Worm (Caenorhabditis elegans) whole organism, L4 larva: ENCODE measurements around the gene mdl-1.

Experiments
- D1046.2 ChIP-seq: fragments of 200-800 bp; sonication (Bioruptor generic); IDR thresholded peaks from 2 replicates; pipeline ENCODE4 v1.3.6; 2022; ENCODE audit warnings: missing genetic modification characterization, missing compliant biosample characterization
- F10B5.3 ChIP-seq: sonication (generic microtip); optimal IDR thresholded peaks from 2 replicates; lab custom pipeline; 2016; ENCODE audit warnings: mild to moderate bottlenecking, missing genetic modification characterization, missing compliant biosample characterization
- R02D3.7 ChIP-seq: fragments of 150-350 bp; sonication (generic microtip); optimal IDR thresholded peaks from 3 replicates; lab custom pipeline; 2014; ENCODE audit warnings: missing biosample characterization, missing genetic modification characterization
- T20F7.1 ChIP-seq: fragments of 200-800 bp; sonication (Bioruptor generic); optimal IDR thresholded peaks from 2 replicates; lab custom pipeline; 2018; ENCODE audit warnings: mild to moderate bottlenecking, missing genetic modification characterization, missing compliant biosample characterization
- T26A8.4 ChIP-seq: fragments of 200-800 bp; sonication (Bioruptor generic); IDR thresholded peaks from 2 replicates; pipeline ENCODE4 v1.3.6; 2022; ENCODE audit warnings: missing genetic modification characterization, missing compliant biosample characterization
- Y48G9A.11 ChIP-seq: fragments of 200-800 bp; sonication (Bioruptor generic); IDR thresholded peaks from 2 replicates; pipeline ENCODE4 v1.3.6; 2022; ENCODE audit warnings: missing genetic modification reagents, missing genetic modification characterization, missing compliant biosample characterization
- cey-2 ChIP-seq: sonication (generic microtip); optimal IDR thresholded peaks from 3 replicates; lab custom pipeline; 2017; ENCODE audit warnings: missing genetic modification characterization, mild to moderate bottlenecking, missing compliant biosample characterization, antibody characterized with exemption, borderline replicate concordance; ENCODE audit not compliant: insufficient read depth
- daf-12 ChIP-seq: fragments of 150-350 bp; optimal IDR thresholded peaks from 2 replicates; lab custom pipeline; 2014; ENCODE audit warnings: missing biosample characterization, missing genetic modification reagents, missing genetic modification characterization
- daf-16 ChIP-seq, 3 experiments: sonication (generic microtip); optimal IDR thresholded peaks; 2 replicates each; lab custom pipeline; 2016 to 2017; ENCODE audit warnings: missing genetic modification characterization in 3 of 3, missing genetic modification reagents in 3 of 3, mild to moderate bottlenecking in 2 of 3, missing compliant biosample characterization in 2 of 3, missing biosample characterization in 1 of 3, moderate library complexity in 1 of 3
- daf-8 ChIP-seq: fragments of 200-800 bp; sonication (Bioruptor generic); IDR thresholded peaks from 2 replicates; pipeline ENCODE4 v1.3.6; 2022; ENCODE audit warnings: missing genetic modification characterization, missing compliant biosample characterization
- dmd-6 ChIP-seq: fragments of 200-800 bp; sonication (Bioruptor generic); IDR thresholded peaks from 2 replicates; pipeline ENCODE4 v1.3.6; 2022; ENCODE audit warnings: missing genetic modification reagents, missing genetic modification characterization, missing compliant biosample characterization
- dmd-8 ChIP-seq: fragments of 200-800 bp; sonication (Bioruptor generic); IDR thresholded peaks from 2 replicates; pipeline ENCODE4 v1.3.6; 2022; ENCODE audit warnings: missing genetic modification characterization, missing compliant biosample characterization
- dpl-1 ChIP-seq: fragments of 150-350 bp; optimal IDR thresholded peaks from 2 replicates; lab custom pipeline; 2014; ENCODE audit warnings: missing biosample characterization, missing genetic modification reagents, missing genetic modification characterization
- dve-1 ChIP-seq: sonication (generic microtip); optimal IDR thresholded peaks from 2 replicates; lab custom pipeline; 2017; ENCODE audit warnings: antibody characterized with exemption, mild to moderate bottlenecking, missing genetic modification characterization, missing compliant biosample characterization; ENCODE audit not compliant: insufficient read depth
- egl-27 ChIP-seq: sonication (generic microtip); optimal IDR thresholded peaks from 3 replicates; lab custom pipeline; 2017; ENCODE audit warnings: missing biosample characterization, missing genetic modification reagents, missing genetic modification characterization
- hlh-11 ChIP-seq: fragments of 200-800 bp; sonication (Bioruptor generic); optimal IDR thresholded peaks from 2 replicates; lab custom pipeline; 2018; ENCODE audit warnings: mild to moderate bottlenecking, missing genetic modification characterization, missing compliant biosample characterization
- hmg-1.1 ChIP-seq: fragments of 200-800 bp; sonication (Bioruptor generic); IDR thresholded peaks from 2 replicates; pipeline ENCODE4 v1.3.6; 2022; ENCODE audit warnings: missing genetic modification reagents, missing genetic modification characterization, missing compliant biosample characterization
- jun-1 ChIP-seq: fragments of 150-350 bp; optimal IDR thresholded peaks from 2 replicates; lab custom pipeline; 2014; ENCODE audit warnings: missing biosample characterization, missing genetic modification reagents, missing genetic modification characterization
- lin-15B ChIP-seq: fragments of 150-350 bp; sonication (generic microtip); optimal IDR thresholded peaks from 3 replicates; lab custom pipeline; 2014; ENCODE audit warnings: missing biosample characterization, missing genetic modification characterization
- lin-39 ChIP-seq: fragments of 150-350 bp; optimal IDR thresholded peaks from 2 replicates; lab custom pipeline; 2014; ENCODE audit warnings: missing biosample characterization, missing genetic modification reagents, missing genetic modification characterization
- lir-3 ChIP-seq: sonication (generic microtip); optimal IDR thresholded peaks from 2 replicates; lab custom pipeline; 2016; ENCODE audit warnings: mild to moderate bottlenecking, missing genetic modification characterization, missing compliant biosample characterization
- mdt-29 ChIP-seq: fragments of 200-800 bp; sonication (Bioruptor generic); IDR thresholded peaks from 2 replicates; pipeline ENCODE4 v1.3.6; 2022; ENCODE audit warnings: missing genetic modification reagents, missing genetic modification characterization, missing compliant biosample characterization
- mep-1 ChIP-seq: fragments of 150-350 bp; sonication (generic microtip); optimal IDR thresholded peaks from 3 replicates; lab custom pipeline; 2014; ENCODE audit warnings: missing biosample characterization, missing genetic modification characterization
- nhr-10 ChIP-seq: fragments of 150-350 bp; optimal IDR thresholded peaks from 2 replicates; lab custom pipeline; 2014; ENCODE audit warnings: missing biosample characterization, missing genetic modification characterization
- nhr-237 ChIP-seq: sonication (generic microtip); optimal IDR thresholded peaks from 2 replicates; lab custom pipeline; 2017; ENCODE audit warnings: missing biosample characterization, missing genetic modification characterization
- nhr-28 ChIP-seq: fragments of 150-350 bp; optimal IDR thresholded peaks from 2 replicates; lab custom pipeline; 2014; ENCODE audit warnings: missing biosample characterization, missing genetic modification characterization
- nhr-41 ChIP-seq: fragments of 200-800 bp; sonication (Bioruptor generic); IDR thresholded peaks from 2 replicates; pipeline ENCODE4 v1.3.6; 2022; ENCODE audit warnings: missing genetic modification reagents, missing genetic modification characterization, missing compliant biosample characterization
- nhr-42 ChIP-seq: fragments of 200-800 bp; sonication (Bioruptor generic); IDR thresholded peaks from 2 replicates; pipeline ENCODE4 v1.3.6; 2022; ENCODE audit warnings: missing genetic modification characterization, missing compliant biosample characterization
- nhr-48 ChIP-seq: sonication (generic microtip); optimal IDR thresholded peaks from 2 replicates; lab custom pipeline; 2016; ENCODE audit warnings: mild to moderate bottlenecking, missing genetic modification characterization, missing compliant biosample characterization
- php-3 ChIP-seq: fragments of 200-800 bp; sonication (Bioruptor generic); IDR thresholded peaks from 2 replicates; pipeline ENCODE4 v1.3.6; 2022; ENCODE audit warnings: missing genetic modification reagents, missing genetic modification characterization, missing compliant biosample characterization
- pqm-1 ChIP-seq: sonication (generic microtip); optimal IDR thresholded peaks from 2 replicates; lab custom pipeline; 2017; ENCODE audit warnings: missing biosample characterization, missing genetic modification characterization
- rbr-2 ChIP-seq: sonication (generic microtip); optimal IDR thresholded peaks from 2 replicates; lab custom pipeline; 2016; ENCODE audit warnings: missing genotype, missing genetic modification characterization, missing compliant biosample characterization
- spr-1 ChIP-seq: sonication (generic microtip); optimal IDR thresholded peaks from 2 replicates; lab custom pipeline; 2016; ENCODE audit warnings: mild to moderate bottlenecking, missing genetic modification characterization, missing compliant biosample characterization
- zfp-3 ChIP-seq: fragments of 200-800 bp; sonication (Bioruptor generic); conservative IDR thresholded peaks from 2 replicates; pipeline ENCODE4 v1.3.6; 2022; ENCODE audit warnings: missing genetic modification reagents, missing genetic modification characterization, missing compliant biosample characterization
- ztf-11 ChIP-seq: fragments of 150-350 bp; optimal IDR thresholded peaks from 2 replicates; lab custom pipeline; 2014; ENCODE audit warnings: missing biosample characterization, missing genetic modification characterization

Gene mdl-1

ce11 chrX:6750145-6750544 is 8.0 kb downstream of the mdl-1 start (continued):
- TF ChIP-seq php-3 = peak; percentile 67; the same call in 1 of the 2 replicates
- 0 out of 2 replicates have a peak, but pooled peaks have one; percentile 21 for TF ChIP-seq nhr-41 (GFP tag; lab: Robert Waterston, UW)
- TF ChIP-seq D1046.2 = no peak
- no peak for TF ChIP-seq R02D3.7 (tag; lab: Kevin White, UChicago)
- TF ChIP-seq egl-27 (tag; lab: Kevin White, UChicago) = no peak
- TF ChIP-seq mdt-29 (GFP tag; lab: Robert Waterston, UW) = peak; percentile 83
- peak; percentile 87 for TF ChIP-seq mep-1 (tag; lab: Kevin White, UChicago)
- peak; percentile 99 for TF ChIP-seq hlh-11 (tag; lab: Kevin White, UChicago)
- TF ChIP-seq nhr-42 (GFP tag; lab: Robert Waterston, UW) = 0 out of 2 replicates have a peak, but pooled peaks have one; percentile 38
- TF ChIP-seq cey-2 (tag; lab: Kevin White, UChicago) = peak; percentile 13
- TF ChIP-seq T26A8.4 (GFP tag; lab: Robert Waterston, UW) = peak; percentile 68
- peak; percentile 51 for TF ChIP-seq spr-1 (tag; lab: Kevin White, UChicago)
- TF ChIP-seq T20F7.1 (GFP tag; lab: Kevin White, UChicago) = peak; percentile 45
- peak; percentile 75 for TF ChIP-seq jun-1 (tag; lab: Kevin White, UChicago)
- no peak for TF ChIP-seq ztf-11
- TF ChIP-seq daf-12 (tag; lab: Kevin White, UChicago) = no peak
- peak; percentile 90 for TF ChIP-seq nhr-10 (tag; lab: Kevin White, UChicago)
- TF ChIP-seq hmg-1.1 (GFP tag; lab: Robert Waterston, UW) = peak; percentile 58
- TF ChIP-seq F10B5.3 = peak; percentile 73
- peak; percentile 66 for TF ChIP-seq rbr-2 (tag; lab: Kevin White, UChicago)
- no peak for TF ChIP-seq Y48G9A.11
- TF ChIP-seq lin-39 (tag; lab: Kevin White, UChicago) = no peak
- TF ChIP-seq lir-3 = no peak

ce11 chrX:6761211-6761610 is 19.1 kb downstream of the mdl-1 start:
- TF ChIP-seq zfp-3 (GFP tag; lab: Robert Waterston, UW) (0 out of 2 replicates have a peak, but pooled peaks have one; percentile 18), daf-16 (GFP tag; optimal IDR thresholded peaks at IDR 0.05; lab: Kevin White, UChicago) (no peak), daf-16 (tag; optimal IDR thresholded peaks at IDR 0.05; lab: Kevin White, UChicago) (peak; percentile 26), dpl-1 (GFP tag; lab: Kevin White, UChicago) (no peak), dve-1 (tag; lab: Kevin White, UChicago) (peak; percentile 20), pqm-1 (tag; lab: Kevin White, UChicago) (peak; percentile 39), nhr-48 (tag; lab: Kevin White, UChicago) (no peak), dmd-6 (GFP tag; lab: Robert Waterston, UW) (peak; percentile 79), lin-15B (no peak), hlh-11 (tag; lab: Kevin White, UChicago) (peak; percentile 41), daf-8 (GFP tag; lab: Robert Waterston, UW) (no peak), nhr-28 (tag; lab: Kevin White, UChicago) (peak; percentile 25), dmd-8 (GFP tag; lab: Robert Waterston, UW) (no peak)

- peak; percentile 38 for TF ChIP-seq dve-1 (tag; lab: Kevin White, UChicago)
- peak; percentile 42 for TF ChIP-seq nhr-28 (tag; lab: Kevin White, UChicago)
- peak; percentile 59 for TF ChIP-seq pqm-1 (tag; lab: Kevin White, UChicago)
- TF ChIP-seq nhr-237 (tag; lab: Kevin White, UChicago) = no peak
- no peak for TF ChIP-seq daf-16 (GFP tag; optimal IDR thresholded peaks at IDR 0.05; lab: Kevin White, UChicago)
- peak; percentile 5 for TF ChIP-seq daf-16 (tag; optimal IDR thresholded peaks at IDR 0.05; lab: Kevin White, UChicago)
- TF ChIP-seq dmd-6 (GFP tag; lab: Robert Waterston, UW) = peak; percentile 69
Observed at ce11 chrX:6761688-6762185, 19.6 kb downstream of the mdl-1 start, which contains the start of gene abts-4. Gene abts-4, minus strand, starts transcription at chrX:6761738.
